In genomic region chrV:11764373-11764954, ce11 we compare ENCODE assay signal across 4 worm cellular contexts.
A peak's percentile ranks its signal among the peaks of the same experiment; 100 is the strongest.
TF ChIP-seq lines count a peak whose summit lies in the region.

TSS of gene F55A11.1 (minus strand) at chrV:11764385.
TSS of gene syx-5 (plus strand) at chrV:11764904.

TF ChIP-seq in whole organism, L2 larva, 48 proteins besides CTCF, POLR2A, EP300 and RAD21 (continues in another document):
- no peak for TF ChIP-seq ama-1 (optimal IDR thresholded peaks at IDR 0.05; lab: Kevin White, UChicago)
- TF ChIP-seq nhr-77 (tag; optimal IDR thresholded peaks at IDR 0.05; lab: Kevin White, UChicago), result peak; percentile 41
- peak; percentile 90 for TF ChIP-seq nhr-21 (tag; optimal IDR thresholded peaks at IDR 0.05; lab: Kevin White, UChicago)
- peak; percentile 5 for TF ChIP-seq unc-62 (GFP tag; optimal IDR thresholded peaks at IDR 0.05; lab: Kevin White, UChicago)
- peak; percentile 95 for TF ChIP-seq nhr-25 (tag; optimal IDR thresholded peaks at IDR 0.05; lab: Kevin White, UChicago)
- peak; percentile 22 for TF ChIP-seq zag-1 (tag; optimal IDR thresholded peaks at IDR 0.05; lab: Kevin White, UChicago)
- no peak for TF ChIP-seq elt-1 (tag; optimal IDR thresholded peaks at IDR 0.05; lab: Kevin White, UChicago)
- TF ChIP-seq gmeb-1 (tag; optimal IDR thresholded peaks at IDR 0.05; lab: Kevin White, UChicago), result peak; percentile 87
- TF ChIP-seq mbf-1 (tag; optimal IDR thresholded peaks at IDR 0.05; lab: Kevin White, UChicago), result peak; percentile 31
- TF ChIP-seq mdl-1 (tag; optimal IDR thresholded peaks at IDR 0.05; lab: Kevin White, UChicago), result peak; percentile 23 to 73
- no peak for TF ChIP-seq nhr-23 (tag; optimal IDR thresholded peaks at IDR 0.05; lab: Kevin White, UChicago)
- peak; percentile 34 for TF ChIP-seq ztf-4 (tag; optimal IDR thresholded peaks at IDR 0.05; lab: Kevin White, UChicago)
- TF ChIP-seq lin-11 (tag; optimal IDR thresholded peaks at IDR 0.05; lab: Kevin White, UChicago), result no peak
- peak; percentile 95 for TF ChIP-seq crh-2 (tag; optimal IDR thresholded peaks at IDR 0.05; lab: Kevin White, UChicago)
- TF ChIP-seq C34F6.9 (tag; optimal IDR thresholded peaks at IDR 0.05; lab: Kevin White, UChicago), result peak; percentile 96
- no peak for TF ChIP-seq unc-39 (tag; optimal IDR thresholded peaks at IDR 0.05; lab: Kevin White, UChicago)
- peak; percentile 30 for TF ChIP-seq ZK546.5 (tag; optimal IDR thresholded peaks at IDR 0.05; lab: Kevin White, UChicago)
- TF ChIP-seq egl-27 (tag; optimal IDR thresholded peaks at IDR 0.05; lab: Kevin White, UChicago), result peak; percentile 62
- peak; percentile 45 for TF ChIP-seq snpc-4 (tag; optimal IDR thresholded peaks at IDR 0.05; lab: Kevin White, UChicago)
- TF ChIP-seq nhr-11 (tag; optimal IDR thresholded peaks at IDR 0.05; lab: Kevin White, UChicago), result no peak
- TF ChIP-seq fos-1 (tag; optimal IDR thresholded peaks at IDR 0.05; lab: Kevin White, UChicago), result peak; percentile 68
- peak; percentile 100 for TF ChIP-seq lsy-2 (tag; optimal IDR thresholded peaks at IDR 0.05; lab: Kevin White, UChicago)
- TF ChIP-seq nhr-12 (tag; optimal IDR thresholded peaks at IDR 0.05; lab: Kevin White, UChicago), result no peak

TF ChIP-seq in whole organism, L4 larva, 104 proteins besides CTCF, POLR2A, EP300 and RAD21 (continues in another document):
- TF ChIP-seq rbr-2 (tag; optimal IDR thresholded peaks at IDR 0.05; lab: Kevin White, UChicago) (peak; percentile 90), mxl-2 (GFP tag; conservative IDR thresholded peaks at IDR 0.05; lab: Robert Waterston, UW) (no peak), sdz-12 (GFP tag; optimal IDR thresholded peaks at IDR 0.05; lab: Kevin White, UChicago) (no peak), snpc-1.2 (GFP tag; IDR thresholded peaks at IDR 0.05; lab: Robert Waterston, UW) (0 out of 2 replicates have a peak, but pooled peaks have one; percentile 9), egl-43 (GFP tag; IDR thresholded peaks at IDR 0.05; lab: Robert Waterston, UW) (0 out of 2 replicates have a peak, but pooled peaks have one; percentile 48), ces-1 (GFP tag; optimal IDR thresholded peaks at IDR 0.05; lab: Kevin White, UChicago) (peak; percentile 16), dpl-1 (GFP tag; optimal IDR thresholded peaks at IDR 0.05; lab: Kevin White, UChicago) (peak; percentile 71), T20F7.1 (GFP tag; optimal IDR thresholded peaks at IDR 0.05; lab: Kevin White, UChicago) (peak; percentile 87), duxl-1 (tag; optimal IDR thresholded peaks at IDR 0.05; lab: Kevin White, UChicago; ENCODE audit: poor library complexity) (no peak), nhr-102 (tag; optimal IDR thresholded peaks at IDR 0.05; lab: Kevin White, UChicago) (peak; percentile 90), lin-29 (GFP tag; IDR thresholded peaks at IDR 0.05; lab: Robert Waterston, UW) (peak; percentile 54; the same call in 1 of the 2 replicates), lim-7 (GFP tag; IDR thresholded peaks at IDR 0.05; lab: Robert Waterston, UW) (no peak), ceh-32 (tag; optimal IDR thresholded peaks at IDR 0.05; lab: Kevin White, UChicago; ENCODE audit: poor library complexity) (peak; percentile 42), fkh-10 (GFP tag; optimal IDR thresholded peaks at IDR 0.05; lab: Kevin White, UChicago) (peak; percentile 76), pqm-1 (tag; optimal IDR thresholded peaks at IDR 0.05; lab: Kevin White, UChicago) (peak; percentile 7), nhr-48 (tag; optimal IDR thresholded peaks at IDR 0.05; lab: Kevin White, UChicago) (peak; percentile 87), dve-1 (tag; optimal IDR thresholded peaks at IDR 0.05; lab: Kevin White, UChicago; ENCODE audit: insufficient read depth) (peak; percentile 85), hlh-30 (tag; optimal IDR thresholded peaks at IDR 0.05; lab: Kevin White, UChicago; ENCODE audit: insufficient read depth) (peak; percentile 78), daf-19 (GFP tag; conservative IDR thresholded peaks at IDR 0.05; lab: Robert Waterston, UW) (no peak), unc-62 (GFP tag; optimal IDR thresholded peaks at IDR 0.05 in 1 of 2; lab: Kevin White, UChicago) (no peak), unc-62 (tag; optimal IDR thresholded peaks at IDR 0.05; lab: Kevin White, UChicago) (no peak), nhr-11 (tag; optimal IDR thresholded peaks at IDR 0.05; lab: Kevin White, UChicago) (peak; percentile 50)

TF ChIP-seq in whole organism, late embryonic, 69 proteins besides CTCF, POLR2A, EP300 and RAD21 (continues in another document):
- TF ChIP-seq pat-9 (tag; optimal IDR thresholded peaks at IDR 0.05; lab: Kevin White, UChicago), result no peak
- TF ChIP-seq tbx-7 (tag; optimal IDR thresholded peaks at IDR 0.05; lab: Kevin White, UChicago), result no peak
- no peak for TF ChIP-seq lin-11 (tag; optimal IDR thresholded peaks at IDR 0.05; lab: Kevin White, UChicago)
- TF ChIP-seq pax-1 (tag; optimal IDR thresholded peaks at IDR 0.05; lab: Kevin White, UChicago), result peak; percentile 35
- TF ChIP-seq C38D4.7 (GFP tag; optimal IDR thresholded peaks at IDR 0.05; lab: Kevin White, UChicago), result no peak
- TF ChIP-seq fax-1 (tag; optimal IDR thresholded peaks at IDR 0.05; lab: Kevin White, UChicago), result no peak
- TF ChIP-seq fkh-10 (GFP tag; optimal IDR thresholded peaks at IDR 0.05; lab: Kevin White, UChicago), result no peak
- TF ChIP-seq hlh-13 (GFP tag; optimal IDR thresholded peaks at IDR 0.05; lab: Kevin White, UChicago), result no peak
- no peak for TF ChIP-seq nhr-11 (tag; optimal IDR thresholded peaks at IDR 0.05; lab: Kevin White, UChicago)
- no peak for TF ChIP-seq ama-1 (optimal IDR thresholded peaks at IDR 0.05; lab: Kevin White, UChicago)
- TF ChIP-seq tbx-2 (tag; optimal IDR thresholded peaks at IDR 0.05; lab: Kevin White, UChicago), result peak; percentile 35
- TF ChIP-seq C08G9.2 (tag; optimal IDR thresholded peaks at IDR 0.05; lab: Kevin White, UChicago), result no peak
- TF ChIP-seq syd-9 (tag; optimal IDR thresholded peaks at IDR 0.05; lab: Kevin White, UChicago), result no peak
- no peak for TF ChIP-seq hlh-6 (tag; optimal IDR thresholded peaks at IDR 0.05; lab: Kevin White, UChicago)
- no peak for TF ChIP-seq ceh-6 (GFP tag; optimal IDR thresholded peaks at IDR 0.05; lab: Kevin White, UChicago)
- no peak for TF ChIP-seq sox-2 (GFP tag; IDR thresholded peaks at IDR 0.05; lab: Robert Waterston, UW)
- peak; percentile 43 for TF ChIP-seq ceh-31 (tag; optimal IDR thresholded peaks at IDR 0.05; lab: Kevin White, UChicago)
- no peak for TF ChIP-seq pha-2 (tag; optimal IDR thresholded peaks at IDR 0.05; lab: Kevin White, UChicago)
- TF ChIP-seq unc-42 (tag; optimal IDR thresholded peaks at IDR 0.05; lab: Kevin White, UChicago), result peak; percentile 70
- TF ChIP-seq pqm-1 (tag; optimal IDR thresholded peaks at IDR 0.05; lab: Kevin White, UChicago), result no peak
- no peak for TF ChIP-seq pros-1 (tag; optimal IDR thresholded peaks at IDR 0.05; lab: Kevin White, UChicago)
- peak; percentile 22 for TF ChIP-seq ceh-18 (tag; optimal IDR thresholded peaks at IDR 0.05; lab: Kevin White, UChicago)
- TF ChIP-seq ceh-22 (tag; optimal IDR thresholded peaks at IDR 0.05; lab: Kevin White, UChicago), result no peak
- TF ChIP-seq che-1 (tag; optimal IDR thresholded peaks at IDR 0.05; lab: Kevin White, UChicago), result no peak
- no peak for TF ChIP-seq unc-3 (GFP tag; conservative IDR thresholded peaks at IDR 0.05; lab: Robert Waterston, UW)
- TF ChIP-seq unc-3 (tag; optimal IDR thresholded peaks at IDR 0.05; lab: Kevin White, UChicago), result no peak
- TF ChIP-seq ref-2 (tag; optimal IDR thresholded peaks at IDR 0.05; lab: Kevin White, UChicago), result no peak
- TF ChIP-seq unc-86 (tag; optimal IDR thresholded peaks at IDR 0.05; lab: Kevin White, UChicago), result no peak

TF ChIP-seq in whole organism, mixed stage, embryonic, 35 proteins besides CTCF, POLR2A, EP300 and RAD21:
- no peak for TF ChIP-seq mls-2 (tag; optimal IDR thresholded peaks at IDR 0.05; lab: Kevin White, UChicago)
- no peak for TF ChIP-seq nhr-28 (tag; optimal IDR thresholded peaks at IDR 0.05; lab: Kevin White, UChicago)
- no peak for TF ChIP-seq sptf-1 (tag; optimal IDR thresholded peaks at IDR 0.05; lab: Kevin White, UChicago)
- TF ChIP-seq nhr-237 (tag; optimal IDR thresholded peaks at IDR 0.05; lab: Kevin White, UChicago), result peak; percentile 55
- TF ChIP-seq flh-1 (GFP tag; optimal IDR thresholded peaks at IDR 0.05; lab: Kevin White, UChicago), result no peak
- peak; percentile 46 for TF ChIP-seq ceh-39 (tag; optimal IDR thresholded peaks at IDR 0.05; lab: Kevin White, UChicago)
- TF ChIP-seq lin-32 (GFP tag; optimal IDR thresholded peaks at IDR 0.05; lab: Kevin White, UChicago), result no peak
- peak; percentile 99 for TF ChIP-seq lsy-2 (tag; optimal IDR thresholded peaks at IDR 0.05; lab: Kevin White, UChicago)
- no peak for TF ChIP-seq bed-3 (GFP tag; optimal IDR thresholded peaks at IDR 0.05; lab: Kevin White, UChicago)
- no peak for TF ChIP-seq hlh-1 (tag; optimal IDR thresholded peaks at IDR 0.05; lab: Kevin White, UChicago)
- no peak for TF ChIP-seq M03D4.4 (tag; optimal IDR thresholded peaks at IDR 0.05; lab: Kevin White, UChicago)
- peak; percentile 43 for TF ChIP-seq mep-1 (tag; optimal IDR thresholded peaks at IDR 0.05; lab: Kevin White, UChicago)
- no peak for TF ChIP-seq nhr-2 (tag; optimal IDR thresholded peaks at IDR 0.05; lab: Kevin White, UChicago)
- TF ChIP-seq ces-1 (GFP tag; optimal IDR thresholded peaks at IDR 0.05; lab: Kevin White, UChicago), result peak; percentile 85
- peak; percentile 44 for TF ChIP-seq ztf-11 (tag; optimal IDR thresholded peaks at IDR 0.05; lab: Kevin White, UChicago)
